Worm (Caenorhabditis elegans) whole organism, L1 larva: Measurements from ENCODE around the gene F59B10.2.

ENCODE experiments used
- C04F5.9 ChIP-seq: sonication (generic microtip); optimal IDR thresholded peaks from 2 replicates; lab custom pipeline; 2016; ENCODE audit warnings: missing genetic modification characterization, missing compliant biosample characterization
- C16A3.4 ChIP-seq: fragments of 150-350 bp; optimal IDR thresholded peaks from 2 replicates; lab custom pipeline; 2014; ENCODE audit warnings: missing biosample characterization, missing genetic modification characterization
- F16B12.6 ChIP-seq: fragments of 150-350 bp; optimal IDR thresholded peaks from 2 replicates; lab custom pipeline; 2014; ENCODE audit warnings: missing biosample characterization, missing genetic modification characterization
- Y116A8C.19 ChIP-seq: sonication (generic microtip); optimal IDR thresholded peaks from 2 replicates; lab custom pipeline; 2016; ENCODE audit warnings: missing compliant biosample characterization, missing genetic modification characterization, borderline replicate concordance
- aly-2 ChIP-seq: fragments of 150-350 bp; optimal IDR thresholded peaks from 2 replicates; lab custom pipeline; 2014; ENCODE audit warnings: missing biosample characterization, missing genetic modification characterization
- blmp-1 ChIP-seq: fragments of 150-350 bp; optimal IDR thresholded peaks from 2 replicates; lab custom pipeline; 2014; ENCODE audit warnings: missing biosample characterization, missing genetic modification characterization
- ceh-63 ChIP-seq: fragments of 200-800 bp; sonication (Bioruptor generic); optimal IDR thresholded peaks from 2 replicates; lab custom pipeline; 2018; ENCODE audit warnings: mild to moderate bottlenecking, missing genetic modification characterization, missing compliant biosample characterization
- ceh-82 ChIP-seq, 3 experiments: fragments of 150-350 bp in 1 of 3; sonication (generic microtip) in 2 of 3; optimal IDR thresholded peaks; 2 replicates each; lab custom pipeline; 2014 to 2017; ENCODE audit warnings: missing biosample characterization in 3 of 3, missing genetic modification characterization in 3 of 3
- ceh-90 ChIP-seq: sonication (generic microtip); optimal IDR thresholded peaks from 2 replicates; lab custom pipeline; 2016; ENCODE audit warnings: missing genetic modification characterization, missing compliant biosample characterization
- ces-1 ChIP-seq: fragments of 150-350 bp; optimal IDR thresholded peaks from 2 replicates; lab custom pipeline; 2014; ENCODE audit warnings: missing biosample characterization, missing genetic modification reagents, missing genetic modification characterization
- dsc-1 ChIP-seq: sonication (generic microtip); optimal IDR thresholded peaks from 2 replicates; lab custom pipeline; 2016; ENCODE audit warnings: mild to moderate bottlenecking, missing genetic modification characterization, missing compliant biosample characterization
- efl-3 ChIP-seq: fragments of 200-800 bp; sonication (Bioruptor generic); optimal IDR thresholded peaks from 2 replicates; lab custom pipeline; 2018; ENCODE audit warnings: mild to moderate bottlenecking, missing genetic modification characterization, missing compliant biosample characterization
- egl-13 ChIP-seq: sonication (generic microtip); optimal IDR thresholded peaks from 2 replicates; lab custom pipeline; 2016; ENCODE audit warnings: missing genotype, missing genetic modification reagents, missing genetic modification characterization, missing compliant biosample characterization
- elt-2 ChIP-seq: sonication (generic microtip); optimal IDR thresholded peaks from 2 replicates; lab custom pipeline; 2016; ENCODE audit warnings: missing genetic modification characterization, mild to moderate bottlenecking, inconsistent platforms, missing compliant biosample characterization, missing genetic modification reagents
- elt-3 ChIP-seq, 6 experiments: fragments of 150-350 bp in 1 of 6; sonication (generic microtip); optimal IDR thresholded peaks; 2 replicates each; lab custom pipeline; 2017 to 2018; ENCODE audit warnings: missing biosample characterization in 6 of 6, missing genetic modification characterization in 6 of 6, inconsistent platforms in 1 of 6
- ets-5 ChIP-seq: fragments of 200-800 bp; sonication (Bioruptor generic); IDR thresholded peaks from 2 replicates; pipeline ENCODE4 v1.3.6; 2022; ENCODE audit warnings: missing genetic modification characterization, missing compliant biosample characterization
- fos-1 ChIP-seq: fragments of 150-350 bp; optimal IDR thresholded peaks from 2 replicates; lab custom pipeline; 2014; ENCODE audit warnings: missing biosample characterization, missing genetic modification characterization
- grh-1 ChIP-seq: fragments of 200-800 bp; sonication (Bioruptor generic); IDR thresholded peaks from 2 replicates; pipeline ENCODE4 v1.3.6; 2022; ENCODE audit warnings: missing genetic modification reagents, missing genetic modification characterization, missing compliant biosample characterization
- hlh-17 ChIP-seq: fragments of 200-800 bp; sonication (Bioruptor generic); optimal IDR thresholded peaks from 2 replicates; lab custom pipeline; 2018; ENCODE audit warnings: missing genetic modification characterization, mild to moderate bottlenecking, missing compliant biosample characterization, moderate library complexity, borderline replicate concordance
- jun-1 ChIP-seq: fragments of 150-350 bp; optimal IDR thresholded peaks from 2 replicates; lab custom pipeline; 2014; ENCODE audit warnings: missing biosample characterization, missing genetic modification reagents, missing genetic modification characterization
- lin-13 ChIP-seq: fragments of 150-350 bp; optimal IDR thresholded peaks from 2 replicates; lab custom pipeline; 2014; ENCODE audit warnings: missing biosample characterization, missing genetic modification reagents, missing genetic modification characterization
- lin-14 ChIP-seq: fragments of 200-800 bp; sonication (Bioruptor generic); optimal IDR thresholded peaks from 2 replicates; lab custom pipeline; 2018; ENCODE audit warnings: mild to moderate bottlenecking, missing genetic modification characterization, moderate library complexity, missing compliant biosample characterization
- lin-15B ChIP-seq: fragments of 150-350 bp; sonication (generic microtip); optimal IDR thresholded peaks from 3 replicates; lab custom pipeline; 2014; ENCODE audit warnings: missing biosample characterization, missing genetic modification characterization
- lin-35 ChIP-seq, 2 experiments: fragments of 150-350 bp; optimal IDR thresholded peaks; 2 replicates each; lab custom pipeline; 2014; ENCODE audit warnings: missing biosample characterization in 2 of 2, missing genetic modification characterization in 2 of 2, missing genetic modification reagents in 2 of 2
- lir-3 ChIP-seq: sonication (generic microtip); optimal IDR thresholded peaks from 2 replicates; lab custom pipeline; 2016; ENCODE audit warnings: mild to moderate bottlenecking, missing genetic modification characterization, moderate library complexity, missing compliant biosample characterization; ENCODE audit not compliant: poor library complexity
- mdl-1 ChIP-seq, 2 experiments: fragments of 150-350 bp; optimal IDR thresholded peaks; 2 replicates each; lab custom pipeline; 2014 to 2017; ENCODE audit warnings: missing biosample characterization in 2 of 2, missing genetic modification characterization in 2 of 2, inconsistent platforms in 1 of 2
- mep-1 ChIP-seq: fragments of 150-350 bp; optimal IDR thresholded peaks from 2 replicates; lab custom pipeline; 2014; ENCODE audit warnings: missing biosample characterization, missing genetic modification characterization
- nhr-12 ChIP-seq: sonication (generic microtip); optimal IDR thresholded peaks from 2 replicates; lab custom pipeline; 2017; ENCODE audit warnings: missing biosample characterization, missing genetic modification characterization
- nhr-237 ChIP-seq: fragments of 150-350 bp; optimal IDR thresholded peaks from 2 replicates; lab custom pipeline; 2014; ENCODE audit warnings: missing biosample characterization, missing genetic modification characterization
- nhr-47 ChIP-seq: sonication (generic microtip); optimal IDR thresholded peaks from 2 replicates; lab custom pipeline; 2016; ENCODE audit warnings: mild to moderate bottlenecking, missing genetic modification characterization, moderate library complexity, missing compliant biosample characterization
- nhr-77 ChIP-seq: fragments of 150-350 bp; optimal IDR thresholded peaks from 2 replicates; lab custom pipeline; 2014; ENCODE audit warnings: missing biosample characterization, missing genetic modification characterization
- nhr-85 ChIP-seq: sonication (generic microtip); peaks from one replicate; lab custom pipeline; 2016; ENCODE audit warnings: missing genetic modification characterization, inconsistent platforms, missing compliant biosample characterization
- nhr-90 ChIP-seq: sonication (generic microtip); optimal IDR thresholded peaks from 2 replicates; lab custom pipeline; 2016; ENCODE audit warnings: mild to moderate bottlenecking, missing genetic modification characterization, missing compliant biosample characterization; ENCODE audit not compliant: poor library complexity
- pax-3 ChIP-seq: fragments of 200-800 bp; sonication (Bioruptor generic); optimal IDR thresholded peaks from 2 replicates; lab custom pipeline; 2018; ENCODE audit warnings: mild to moderate bottlenecking, missing genetic modification characterization, moderate library complexity, missing compliant biosample characterization
- rnt-1 ChIP-seq: sonication (generic microtip); optimal IDR thresholded peaks from 2 replicates; lab custom pipeline; 2016; ENCODE audit warnings: mild to moderate bottlenecking, missing genetic modification characterization, moderate library complexity, missing compliant biosample characterization
- snpc-4 ChIP-seq: fragments of 150-350 bp; optimal IDR thresholded peaks from 2 replicates; lab custom pipeline; 2014; ENCODE audit warnings: missing biosample characterization, missing genetic modification characterization
- sox-4 ChIP-seq: sonication (generic microtip); optimal IDR thresholded peaks from 2 replicates; lab custom pipeline; 2016; ENCODE audit warnings: missing genetic modification characterization, missing compliant biosample characterization
- swsn-7 ChIP-seq: sonication (generic microtip); optimal IDR thresholded peaks from 2 replicates; lab custom pipeline; 2016; ENCODE audit warnings: missing genetic modification characterization, missing compliant biosample characterization
- unc-130 ChIP-seq: fragments of 150-350 bp; optimal IDR thresholded peaks from 2 replicates; lab custom pipeline; 2017; ENCODE audit warnings: missing biosample characterization, missing genetic modification characterization, inconsistent platforms
- unc-30 ChIP-seq: sonication (generic microtip); optimal IDR thresholded peaks from 2 replicates; lab custom pipeline; 2017; ENCODE audit warnings: missing biosample characterization, missing genetic modification characterization
- unc-62 ChIP-seq: fragments of 150-350 bp; optimal IDR thresholded peaks from 2 replicates; lab custom pipeline; 2014; ENCODE audit warnings: missing biosample characterization, missing genetic modification reagents, missing genetic modification characterization
- vab-15 ChIP-seq: sonication (generic microtip); optimal IDR thresholded peaks from 2 replicates; lab custom pipeline; 2017; ENCODE audit warnings: missing genotype, mild to moderate bottlenecking, missing genetic modification characterization, missing compliant biosample characterization
- xbp-1 ChIP-seq: sonication (generic microtip); optimal IDR thresholded peaks from 2 replicates; lab custom pipeline; 2016; ENCODE audit warnings: missing genetic modification characterization, missing compliant biosample characterization
- ztf-11 ChIP-seq, 2 experiments: sonication (generic microtip); optimal IDR thresholded peaks; 2 replicates each; lab custom pipeline; 2016 to 2017; ENCODE audit warnings: missing genetic modification characterization in 2 of 2, missing biosample characterization in 1 of 2, missing compliant biosample characterization in 1 of 2

Gene F59B10.2

ce11 chrII:10541923-10542486, 32.4 kb upstream of the F59B10.2 start, which contains the start of gene pro-1 (continued):
- TF ChIP-seq unc-62 (GFP tag; lab: Kevin White, UChicago) (no peak), lin-14 (GFP tag; lab: Kevin White, UChicago) (peak; percentile 70), dsc-1 (tag; lab: Kevin White, UChicago) (peak; percentile 76), pax-3 (tag; lab: Kevin White, UChicago) (peak; percentile 52), blmp-1 (tag; lab: Kevin White, UChicago) (peak; percentile 64), F16B12.6 (tag; lab: Kevin White, UChicago) (peak; percentile 97), aly-2 (tag; lab: Kevin White, UChicago) (peak; percentile 89), nhr-77 (peak; percentile 13), elt-2 (peak; percentile 50), egl-13 (peak; percentile 3), ets-5 (GFP tag; lab: Robert Waterston, UW) (no peak), ceh-90 (no peak), unc-30 (tag; lab: Kevin White, UChicago) (no peak), lir-3 (tag; lab: Kevin White, UChicago) (peak; percentile 28), ces-1 (GFP tag; lab: Kevin White, UChicago) (no peak), xbp-1 (peak; percentile 52), vab-15 (tag; lab: Kevin White, UChicago) (no peak), lin-35 (GFP tag; optimal IDR thresholded peaks at IDR 0.05; lab: Kevin White, UChicago) (peak; percentile 66 to 83), unc-130 (tag; lab: Kevin White, UChicago) (peak; percentile 62), nhr-237 (tag; lab: Kevin White, UChicago) (no peak), hlh-17 (GFP tag; lab: Kevin White, UChicago) (no peak), nhr-12 (tag; lab: Kevin White, UChicago) (no peak), ceh-63 (GFP tag; lab: Kevin White, UChicago) (no peak), mep-1 (tag; lab: Kevin White, UChicago) (peak; percentile 87), lin-15B (tag; lab: Kevin White, UChicago) (no peak), sox-4 (tag; lab: Kevin White, UChicago) (no peak), ztf-11 (tag; optimal IDR thresholded peaks at IDR 0.05; lab: Kevin White, UChicago) (peak in 1 of 2 experiments; percentile 62), fos-1 (tag; lab: Kevin White, UChicago) (no peak), swsn-7 (tag; lab: Kevin White, UChicago) (peak; percentile 70), Y116A8C.19 (no peak), C16A3.4 (tag; lab: Kevin White, UChicago) (peak; percentile 75), jun-1 (tag; lab: Kevin White, UChicago) (peak; percentile 4), mdl-1 (tag; optimal IDR thresholded peaks at IDR 0.05; lab: Kevin White, UChicago) (peak in 1 of 2 experiments; percentile 67), nhr-90 (tag; lab: Kevin White, UChicago) (peak; percentile 88), grh-1 (peak; percentile 74), efl-3 (no peak), snpc-4 (tag; lab: Kevin White, UChicago) (peak; percentile 25), rnt-1 (tag; lab: Kevin White, UChicago) (peak; percentile 81), C04F5.9 (tag; lab: Kevin White, UChicago) (peak; percentile 19), nhr-47 (peak; percentile 88), lin-13 (GFP tag; lab: Kevin White, UChicago) (peak; percentile 77), nhr-85 (tag; lab: Kevin White, UChicago) (peak; percentile 84), elt-3 (tag; optimal IDR thresholded peaks at IDR 0.05; lab: Kevin White, UChicago) (peak in 2 of 6 experiments; percentile 42 to 77), ceh-82 (tag; optimal IDR thresholded peaks at IDR 0.05; lab: Kevin White, UChicago) (peak in 2 of 3 experiments; percentile 27 to 67)
